Worm (Caenorhabditis elegans) whole organism, late embryonic: ENCODE measurements around the gene ska-3.

Experiments
- K09A11.1 ChIP-seq: sonication (generic microtip); optimal IDR thresholded peaks from 2 replicates; lab custom pipeline; 2017; ENCODE audit warnings: antibody characterized with exemption, mild to moderate bottlenecking, missing genetic modification characterization, missing compliant biosample characterization; ENCODE audit not compliant: insufficient read depth
- che-1 ChIP-seq: sonication (generic microtip); optimal IDR thresholded peaks from 2 replicates; lab custom pipeline; 2016; ENCODE audit warnings: mild to moderate bottlenecking, missing genetic modification characterization, missing compliant biosample characterization
- fkh-10 ChIP-seq: fragments of 150-350 bp; optimal IDR thresholded peaks from 2 replicates; lab custom pipeline; 2014; ENCODE audit warnings: missing biosample characterization, missing genetic modification reagents, missing genetic modification characterization
- lim-6 ChIP-seq: sonication (generic microtip); optimal IDR thresholded peaks from 2 replicates; lab custom pipeline; 2016; ENCODE audit warnings: missing genetic modification characterization, missing compliant biosample characterization
- nhr-11 ChIP-seq: fragments of 150-350 bp; optimal IDR thresholded peaks from 2 replicates; lab custom pipeline; 2014; ENCODE audit warnings: missing biosample characterization, missing genetic modification characterization
- npax-4 ChIP-seq: sonication (generic microtip); optimal IDR thresholded peaks from 2 replicates; lab custom pipeline; 2016; ENCODE audit warnings: missing genetic modification characterization, missing compliant biosample characterization
- pha-2 ChIP-seq: sonication (generic microtip); optimal IDR thresholded peaks from 2 replicates; lab custom pipeline; 2017; ENCODE audit warnings: mild to moderate bottlenecking, missing genetic modification characterization, missing compliant biosample characterization
- pha-4 ChIP-seq: fragments of 150-350 bp; optimal IDR thresholded peaks from 2 replicates; lab custom pipeline; 2018; ENCODE audit warnings: missing biosample characterization, missing genetic modification reagents, missing genetic modification characterization
- tbx-2 ChIP-seq: sonication (generic microtip); optimal IDR thresholded peaks from 2 replicates; lab custom pipeline; 2016; ENCODE audit warnings: missing genetic modification characterization, missing compliant biosample characterization
- unc-86 ChIP-seq: sonication (generic microtip); optimal IDR thresholded peaks from 2 replicates; lab custom pipeline; 2016; ENCODE audit warnings: missing genetic modification characterization, missing compliant biosample characterization

- TF ChIP-seq tbx-2 (no peak), lim-6 (tag; lab: Kevin White, UChicago) (no peak), npax-4 (tag; lab: Kevin White, UChicago) (no peak), pha-4 (tag; lab: Kevin White, UChicago) (no peak), K09A11.1 (tag; lab: Kevin White, UChicago) (no peak), che-1 (tag; lab: Kevin White, UChicago) (no peak), nhr-11 (tag; lab: Kevin White, UChicago) (no peak), unc-86 (no peak), fkh-10 (GFP tag; lab: Kevin White, UChicago) (no peak), pha-2 (tag; lab: Kevin White, UChicago) (no peak)
Measured at ce11 chrIII:5693736-5694135, 14.9 kb upstream of the ska-3 start, which contains the start of gene B0336.13.
